Fruit fly (Drosophila melanogaster) ovary, adult (tissue): ENCODE results near the gene Npc2e.

ENCODE experiments used
- CG17801 ChIP-seq: fragments of 200-800 bp; optimal IDR thresholded peaks from 2 replicates; lab custom pipeline; 2019; ENCODE audit warnings: missing biosample characterization, mild to moderate bottlenecking, missing genetic modification characterization, moderate library complexity; ENCODE audit not compliant: partially characterized antibody

Npc2e gene

DNA sequence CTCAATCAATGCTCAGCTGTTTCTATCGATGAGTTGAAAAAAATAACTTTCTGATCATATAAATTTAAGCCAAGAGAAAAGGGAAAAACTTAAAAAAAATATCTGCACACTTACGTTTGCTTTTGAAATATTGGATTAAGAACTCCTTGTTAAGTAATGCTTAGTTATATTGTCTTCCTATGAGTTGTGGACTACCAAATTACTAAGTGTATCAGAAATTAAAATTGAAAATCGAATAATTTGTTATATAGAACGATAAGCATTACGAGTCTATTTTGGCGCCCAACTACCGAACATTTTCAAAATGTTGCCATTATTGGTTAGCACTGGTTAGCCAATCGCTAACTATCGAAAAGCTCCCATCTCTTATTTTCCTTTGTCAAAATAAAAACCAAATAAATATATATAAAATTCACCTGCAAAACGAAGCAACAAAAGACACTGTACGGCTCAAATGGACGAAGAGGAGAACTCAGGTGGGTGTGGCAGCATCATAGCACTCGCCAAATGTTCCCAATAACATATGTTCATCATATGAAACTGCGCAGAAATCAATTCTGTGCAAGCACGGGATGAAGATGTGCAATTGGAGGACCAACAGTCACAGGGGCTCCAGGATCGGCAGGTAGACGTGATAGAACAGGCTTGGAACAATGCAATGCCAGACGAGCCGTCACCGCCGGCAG lies 4.1 kb upstream of the Npc2e start, which contains the start of gene ohgt:
Gene ohgt, plus strand, starts transcription at position 358 of the 686 bp plus-strand sequence.
- peak; percentile 8 for TF ChIP-seq CG17801 (GFP tag; lab: Kevin White, UChicago)

DNA sequence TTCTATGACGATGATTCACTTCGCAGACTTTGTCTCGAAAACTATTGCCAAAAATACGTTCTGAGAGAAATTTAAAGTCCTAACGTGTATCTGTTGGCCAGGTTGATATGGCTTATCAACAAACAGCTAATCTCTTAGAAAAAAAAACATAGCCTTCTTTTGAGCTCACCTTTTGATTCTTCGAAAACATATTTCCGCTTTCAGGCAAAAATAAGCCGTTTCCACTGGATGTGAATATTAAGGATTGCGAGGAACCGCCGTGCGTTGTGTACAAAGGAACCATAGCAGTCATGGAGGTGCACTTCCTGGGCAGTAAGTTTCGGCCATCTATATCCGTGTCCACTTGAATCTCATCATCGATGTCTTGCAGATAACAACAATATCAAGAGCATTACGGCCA lies 427 bp downstream of the Npc2e start:
- TF ChIP-seq CG17801 (GFP tag; lab: Kevin White, UChicago): no peak

DNA sequence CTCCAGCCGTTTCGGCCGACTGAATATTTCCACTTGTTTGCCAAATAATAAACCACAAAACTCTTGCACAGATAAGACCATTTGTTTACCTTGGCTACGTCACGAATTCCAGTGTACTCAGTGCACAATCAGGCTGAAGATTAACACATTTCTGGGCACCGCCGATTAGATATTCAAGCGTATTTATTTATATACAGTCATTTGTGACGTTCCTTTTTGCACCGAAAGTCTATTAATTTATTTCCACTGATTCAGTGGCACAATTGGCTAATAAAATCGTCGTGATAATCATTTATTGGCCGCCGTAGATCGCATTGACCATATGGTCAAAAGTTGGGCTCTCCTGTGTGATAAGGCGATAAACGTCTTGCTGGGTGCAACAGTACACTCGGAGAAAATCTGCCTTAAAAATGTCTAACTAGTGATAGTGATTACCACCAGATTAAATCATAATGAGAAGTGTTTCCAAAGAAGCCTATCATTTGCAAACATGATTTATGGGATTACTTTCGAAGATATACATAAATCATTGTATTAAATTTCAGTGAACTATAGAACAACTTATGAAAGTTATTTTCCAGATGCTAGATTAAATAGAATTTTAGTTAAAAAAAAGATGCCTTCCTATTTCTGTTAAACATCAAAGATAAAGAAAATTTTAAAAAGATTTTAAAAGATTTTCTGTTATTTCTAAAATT lies 1.3 kb downstream of the Npc2e start:
- TF ChIP-seq CG17801 (GFP tag; lab: Kevin White, UChicago): peak; percentile 45

DNA sequence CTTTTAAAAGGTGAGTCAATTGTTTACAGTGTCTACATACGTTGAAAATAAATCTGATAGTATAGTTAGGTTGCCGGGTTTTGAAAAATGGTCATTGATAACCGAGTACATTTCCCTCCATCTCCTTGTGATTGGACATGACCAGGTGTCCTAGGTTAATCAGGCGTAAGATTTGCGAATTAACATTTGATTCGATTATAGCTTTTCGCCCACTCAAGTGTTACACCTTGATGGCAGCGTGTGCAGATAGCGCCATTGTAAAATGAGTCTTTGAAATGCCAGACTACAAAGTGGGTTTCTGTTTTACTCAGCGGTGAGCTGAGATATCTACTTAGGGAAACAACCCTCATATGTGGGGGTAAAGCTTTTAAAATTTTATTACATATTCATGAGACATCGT lies 1.9 kb downstream of the Npc2e start:
- no peak for TF ChIP-seq CG17801 (GFP tag; lab: Kevin White, UChicago)

DNA sequence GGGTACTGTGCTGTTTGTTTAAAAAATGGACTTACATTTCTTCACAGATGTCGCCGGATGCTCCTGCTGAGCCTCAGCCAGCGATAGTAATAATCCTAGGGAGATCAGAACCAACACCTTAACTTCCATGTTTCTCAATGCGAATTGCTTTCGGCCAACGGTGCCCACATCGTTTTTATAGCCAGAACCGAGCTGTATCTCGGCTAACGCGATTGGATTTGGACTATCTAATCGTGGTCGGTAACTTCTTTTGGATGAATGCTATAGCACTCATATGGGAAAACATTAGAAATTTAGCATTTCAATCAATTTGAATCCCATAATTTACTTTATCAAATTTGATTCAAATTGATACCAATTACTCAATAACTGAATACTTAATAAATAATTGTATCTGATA lies 2.8 kb downstream of the Npc2e start, which contains the start of gene Npc2d:
Gene Npc2d, minus strand, starts transcription at position 133 of the 400 bp plus-strand sequence.
- TF ChIP-seq CG17801 (GFP tag; lab: Kevin White, UChicago): no peak

DNA sequence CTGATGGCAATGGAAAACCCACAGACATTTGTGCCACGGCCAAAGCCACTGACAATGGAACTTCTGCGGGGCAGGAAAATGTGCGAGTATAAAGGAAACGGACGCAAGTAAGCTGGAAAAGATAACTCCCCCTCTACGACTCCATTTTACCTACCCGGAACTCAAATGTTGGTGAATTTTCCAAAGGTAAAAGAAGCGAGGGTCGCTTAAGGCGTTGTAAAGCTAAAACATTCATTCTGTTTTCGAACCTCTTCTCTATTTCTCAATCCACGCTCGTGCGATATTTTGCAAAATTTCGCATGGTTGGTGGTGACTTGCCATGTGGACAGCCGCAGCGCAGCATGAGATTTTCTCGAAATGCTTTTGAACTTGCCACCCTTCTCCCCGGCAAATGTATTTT lies 3.5 kb downstream of the Npc2e start:
- no peak for TF ChIP-seq CG17801 (GFP tag; lab: Kevin White, UChicago)

DNA sequence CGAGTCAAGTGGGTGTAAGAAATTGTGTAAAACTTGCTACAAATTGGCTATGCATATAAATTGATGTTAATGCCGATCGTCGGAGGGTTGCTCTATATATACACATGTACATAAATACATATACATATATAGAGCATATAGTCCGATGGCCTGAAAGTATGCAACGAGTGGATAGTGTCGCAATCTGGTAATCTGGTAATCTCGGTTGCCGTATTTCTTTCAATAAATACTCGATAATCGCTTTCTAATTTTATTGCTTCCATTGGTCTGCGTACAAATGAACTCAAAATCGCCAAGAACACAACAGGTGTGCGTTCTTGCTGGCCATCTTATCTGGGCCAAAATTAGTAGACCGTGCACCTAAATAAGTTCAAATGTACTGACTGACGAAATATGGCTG lies 6.2 kb downstream of the Npc2e start:
- TF ChIP-seq CG17801 (GFP tag; lab: Kevin White, UChicago): no peak

DNA sequence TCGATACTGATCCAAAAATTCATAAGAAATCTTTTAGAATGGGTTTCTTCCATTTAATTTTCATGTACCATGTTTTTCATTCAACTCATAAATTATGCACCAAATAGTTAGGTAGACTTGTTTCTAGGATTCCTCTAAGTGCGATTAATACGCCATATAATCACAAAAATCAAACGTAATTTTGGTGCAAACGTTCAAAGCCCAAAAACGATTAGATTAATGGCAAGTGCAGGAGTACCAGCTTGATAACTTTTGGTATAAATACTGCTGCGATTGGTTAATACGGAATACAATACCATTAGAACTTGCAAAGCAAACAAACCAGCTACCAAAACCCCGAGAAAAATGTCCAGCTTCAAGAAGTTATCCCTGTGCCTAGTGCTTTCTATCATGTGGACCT lies 6.8 kb downstream of the Npc2e start, which contains the start of gene Npc2c:
Gene Npc2c, plus strand, starts transcription at position 301 of the 400 bp plus-strand sequence.
- TF ChIP-seq CG17801 (GFP tag; lab: Kevin White, UChicago): no peak

DNA sequence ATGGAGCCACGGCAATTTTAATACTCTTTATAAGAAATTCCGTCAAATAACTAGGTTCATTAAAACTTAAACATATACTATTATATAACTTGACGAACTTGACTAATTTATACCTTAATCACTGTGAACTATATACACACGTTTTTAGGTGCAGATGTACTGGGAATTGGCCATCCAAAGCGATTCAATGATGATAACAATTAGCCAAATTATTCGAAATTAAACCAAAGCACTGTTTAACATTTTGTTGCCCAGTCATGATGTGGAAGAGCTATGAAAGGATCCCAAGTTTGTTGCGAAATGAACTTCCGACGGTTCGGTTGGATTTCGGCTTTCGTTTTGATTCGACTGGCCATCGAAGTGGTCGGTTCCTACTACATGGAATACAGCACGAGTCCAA lies 9.2 kb downstream of the Npc2e start, which contains the start of gene CG33630:
Gene CG33630, plus strand, starts transcription at position 301 of the 400 bp plus-strand sequence.
- TF ChIP-seq CG17801 (GFP tag; lab: Kevin White, UChicago): no peak

DNA sequence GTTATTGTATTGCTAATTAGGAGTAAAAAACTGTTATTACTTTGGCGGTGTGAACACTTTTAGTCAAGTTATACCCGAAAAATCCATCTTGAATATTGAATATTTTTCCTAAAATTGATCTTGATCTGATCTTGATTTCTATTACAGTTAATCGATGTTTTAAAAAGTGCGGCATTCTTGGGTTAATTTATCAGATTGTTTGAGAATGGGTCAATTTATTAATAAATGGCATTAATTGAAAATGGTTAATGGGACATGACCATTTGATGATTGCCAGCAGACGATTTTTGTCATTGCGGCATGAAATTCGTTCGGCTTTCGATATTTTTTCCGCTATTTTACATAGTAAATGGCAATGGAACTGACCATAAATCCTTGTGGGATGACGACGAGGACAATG lies 10.6 kb downstream of the Npc2e start, which contains the start of gene CG33631:
Gene CG33631, plus strand, starts transcription at position 301 of the 400 bp plus-strand sequence.
- TF ChIP-seq CG17801 (GFP tag; lab: Kevin White, UChicago): no peak

DNA sequence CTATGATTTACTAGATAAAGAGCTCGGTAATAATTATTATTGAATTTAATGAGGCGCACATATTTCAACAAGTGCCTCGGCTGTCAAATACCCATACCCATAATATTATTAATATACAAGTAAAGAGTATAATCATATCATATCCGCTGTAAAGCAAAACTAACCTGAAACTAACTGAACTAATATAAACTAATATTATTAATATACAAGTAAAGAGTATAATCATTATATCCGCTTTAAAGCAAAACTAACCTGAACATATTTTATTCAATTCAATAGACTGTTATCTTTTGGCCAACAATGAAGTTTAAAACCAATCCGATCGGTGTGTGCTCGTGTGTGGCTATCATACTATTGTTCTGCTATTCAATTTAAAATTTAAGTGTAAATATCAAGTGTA lies 13.3 kb downstream of the Npc2e start, which contains the start of gene CG33783:
Gene CG33783, plus strand, starts transcription at position 301 of the 400 bp plus-strand sequence.
- no peak for TF ChIP-seq CG17801 (GFP tag; lab: Kevin White, UChicago)

DNA sequence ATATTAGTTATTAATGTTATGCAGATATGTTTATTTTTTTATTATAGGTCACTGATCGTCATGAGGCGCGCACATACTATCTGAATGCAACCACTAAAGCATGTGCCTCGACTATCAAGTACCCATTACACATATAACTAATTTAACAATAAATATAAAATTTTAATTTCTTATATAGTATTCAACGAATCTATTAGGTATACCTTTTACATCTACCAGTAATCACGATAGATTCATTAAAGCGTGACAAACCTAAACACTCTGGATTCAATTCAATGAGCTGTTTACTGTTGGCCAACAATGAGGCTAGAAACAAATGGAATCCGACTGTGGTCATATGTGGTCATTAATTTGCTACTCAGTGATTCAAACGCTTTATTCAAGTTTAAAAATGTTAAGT lies 14.5 kb downstream of the Npc2e start, which contains the start of gene CG33784:
Gene CG33784, plus strand, starts transcription at position 301 of the 400 bp plus-strand sequence.
- no peak for TF ChIP-seq CG17801 (GFP tag; lab: Kevin White, UChicago)

DNA sequence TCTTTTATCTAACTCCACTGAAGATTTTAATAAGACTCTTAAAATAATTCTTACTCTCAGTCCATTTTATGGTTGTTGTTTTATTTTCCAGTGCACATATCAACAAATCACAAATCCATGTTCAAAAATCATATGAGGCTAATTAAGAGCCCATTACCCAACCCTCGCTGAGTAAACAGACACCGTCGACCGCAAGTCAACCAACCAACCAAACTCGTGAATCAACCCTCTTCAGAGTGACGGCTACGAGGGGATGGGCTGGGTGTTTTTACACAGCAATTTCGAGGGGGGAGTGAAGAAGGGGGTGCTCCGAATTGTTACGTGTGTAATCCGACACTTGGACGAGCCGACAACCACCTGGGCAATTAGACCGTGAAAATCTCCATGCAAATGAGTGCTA lies 15.6 kb downstream of the Npc2e start:
- TF ChIP-seq CG17801 (GFP tag; lab: Kevin White, UChicago): no peak

DNA sequence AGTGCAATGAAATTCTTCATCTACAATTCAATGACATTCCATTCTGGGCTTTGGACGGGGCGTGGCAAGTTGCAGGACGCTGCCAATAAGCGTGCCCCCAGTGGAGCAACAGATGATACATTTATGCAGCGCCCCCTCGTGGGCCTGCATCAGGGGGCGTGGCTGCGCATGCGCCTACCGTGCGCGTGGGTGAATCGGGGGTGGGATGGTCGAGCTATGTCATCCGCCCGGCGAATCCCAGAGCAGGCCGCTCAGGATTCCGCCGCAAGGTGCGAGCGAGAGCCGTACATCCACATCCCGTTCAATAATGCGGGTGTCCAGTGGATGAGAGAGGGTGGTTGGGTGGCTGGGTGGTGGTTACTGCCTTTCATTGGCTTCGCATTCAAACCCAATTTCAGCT lies 17.1 kb downstream of the Npc2e start:
- no peak for TF ChIP-seq CG17801 (GFP tag; lab: Kevin White, UChicago)

DNA sequence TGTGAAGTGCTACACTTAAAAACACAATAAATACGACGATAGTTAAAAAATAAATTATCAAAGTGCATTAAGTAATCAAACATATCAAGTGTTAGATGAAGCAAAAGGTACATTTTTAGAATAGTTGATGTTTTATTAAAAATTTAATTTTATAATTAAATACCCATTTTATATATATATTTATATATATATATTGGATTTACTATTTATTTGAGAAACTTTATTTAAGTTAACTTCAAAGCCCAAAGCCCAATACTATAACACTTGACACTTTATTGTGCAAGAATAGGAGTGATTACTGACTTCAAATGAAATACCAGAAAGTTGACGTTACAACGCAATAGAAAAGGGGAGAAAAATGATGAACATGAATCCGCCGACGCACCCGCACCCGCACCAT lies 17.7 kb downstream of the Npc2e start, which contains the start of gene nerfin-2:
Gene nerfin-2, plus strand, starts transcription at position 301 of the 400 bp plus-strand sequence.
- TF ChIP-seq CG17801 (GFP tag; lab: Kevin White, UChicago): no peak
